Fruit fly (Drosophila melanogaster) Kc167 (cell line): ENCODE data around the gene Ptpmeg2.

Source experiments
- Myc ChIP-seq: fragments of >200 bp; optimal IDR thresholded peaks from 2 replicates; lab custom pipeline; 2017; ENCODE audit warnings: missing external identifiers
- Sin3A ChIP-seq: fragments of >200 bp; optimal IDR thresholded peaks from 2 replicates; lab custom pipeline; 2018; ENCODE audit warnings: missing external identifiers
- h ChIP-seq: fragments of >200 bp; optimal IDR thresholded peaks from 3 replicates; lab custom pipeline; 2018; ENCODE audit warnings: missing external identifiers
- insv ChIP-seq: fragments of >200 bp; optimal IDR thresholded peaks from 3 replicates; lab custom pipeline; 2018; ENCODE audit warnings: missing external identifiers
- psq ChIP-seq: fragments of >200 bp; optimal IDR thresholded peaks from 2 replicates; lab custom pipeline; 2017; ENCODE audit warnings: missing external identifiers
- ttk ChIP-seq: sonication (Bioruptor generic); optimal IDR thresholded peaks from 2 replicates; lab custom pipeline; 2017; ENCODE audit warnings: missing external identifiers

- TF ChIP-seq insv (lab: Kevin White, UChicago): no peak
- no peak for TF ChIP-seq Myc (lab: Kevin White, UChicago)
- no peak for TF ChIP-seq Sin3A
- no peak for TF ChIP-seq psq (lab: Kevin White, UChicago)
- TF ChIP-seq h: no peak
- TF ChIP-seq ttk: no peak
These were observed 8.0 kb downstream of the Ptpmeg2 start for dm6 chrX:9650757-9651594.
